Worm (Caenorhabditis elegans) whole organism, L2 larva: ENCODE measurements around the gene F28B1.9.

Experiments used
- C34F6.9 ChIP-seq: fragments of 150-350 bp; optimal IDR thresholded peaks from 2 replicates; lab custom pipeline; 2014; ENCODE audit warnings: missing biosample characterization, missing genetic modification characterization
- F13H6.1 ChIP-seq: sonication (generic microtip); optimal IDR thresholded peaks from 2 replicates; lab custom pipeline; 2016; ENCODE audit warnings: missing genetic modification characterization, missing compliant biosample characterization
- R02D3.7 ChIP-seq: fragments of 150-350 bp; optimal IDR thresholded peaks from 2 replicates; lab custom pipeline; 2014; ENCODE audit warnings: missing biosample characterization, missing genetic modification characterization
- Y55F3AM.14 ChIP-seq: fragments of 200-800 bp; sonication (Bioruptor generic); optimal IDR thresholded peaks from 2 replicates; lab custom pipeline; 2018; ENCODE audit warnings: mild to moderate bottlenecking, missing genetic modification characterization, missing compliant biosample characterization
- ZK546.5 ChIP-seq: sonication (generic microtip); optimal IDR thresholded peaks from 2 replicates; lab custom pipeline; 2017; ENCODE audit warnings: missing biosample characterization, missing genetic modification characterization
- alr-1 ChIP-seq: fragments of 150-350 bp; optimal IDR thresholded peaks from 2 replicates; lab custom pipeline; 2014; ENCODE audit warnings: missing biosample characterization, missing genetic modification characterization
- aly-2 ChIP-seq: fragments of 150-350 bp; optimal IDR thresholded peaks from 2 replicates; lab custom pipeline; 2014; ENCODE audit warnings: missing biosample characterization, missing genetic modification characterization
- ama-1 ChIP-seq: fragments of 150-350 bp; optimal IDR thresholded peaks from 2 replicates; lab custom pipeline; 2018; ENCODE audit warnings: inconsistent platforms
- blmp-1 ChIP-seq: sonication (generic microtip); optimal IDR thresholded peaks from 2 replicates; lab custom pipeline; 2017; ENCODE audit warnings: missing genetic modification characterization, mild to moderate bottlenecking, missing compliant biosample characterization, antibody characterized with exemption, moderate library complexity; ENCODE audit not compliant: insufficient read depth
- ceh-16 ChIP-seq: fragments of 150-350 bp; optimal IDR thresholded peaks from 2 replicates; lab custom pipeline; 2014; ENCODE audit warnings: missing biosample characterization, missing genetic modification characterization
- dmd-4 ChIP-seq: sonication (generic microtip); optimal IDR thresholded peaks from 2 replicates; lab custom pipeline; 2017; ENCODE audit warnings: missing biosample characterization, missing genetic modification characterization
- egl-27 ChIP-seq: sonication (generic microtip); optimal IDR thresholded peaks from 3 replicates; lab custom pipeline; 2017; ENCODE audit warnings: missing biosample characterization, missing genetic modification reagents, missing genetic modification characterization
- elt-1 ChIP-seq: fragments of 150-350 bp; optimal IDR thresholded peaks from 2 replicates; lab custom pipeline; 2014; ENCODE audit warnings: missing biosample characterization, missing genetic modification characterization
- fos-1 ChIP-seq: fragments of 150-350 bp; optimal IDR thresholded peaks from 2 replicates; lab custom pipeline; 2014; ENCODE audit warnings: missing biosample characterization, missing genetic modification characterization
- gmeb-1 ChIP-seq: fragments of 150-350 bp; optimal IDR thresholded peaks from 2 replicates; lab custom pipeline; 2014; ENCODE audit warnings: missing biosample characterization, missing genetic modification characterization
- lin-11 ChIP-seq: fragments of 150-350 bp; sonication (generic microtip); optimal IDR thresholded peaks from 2 replicates; lab custom pipeline; 2014; ENCODE audit warnings: missing biosample characterization, missing genetic modification characterization, inconsistent platforms, mixed read lengths
- lsy-2 ChIP-seq, 2 experiments: fragments of 150-350 bp in 1 of 2; sonication (generic microtip) in 1 of 2; optimal IDR thresholded peaks; 2 replicates each; lab custom pipeline; 2014 to 2017; ENCODE audit warnings: missing biosample characterization in 2 of 2, missing genetic modification characterization in 2 of 2
- mab-5 ChIP-seq: fragments of 150-350 bp; optimal IDR thresholded peaks from 2 replicates; lab custom pipeline; 2014; ENCODE audit warnings: missing biosample characterization, missing genetic modification characterization
- mbf-1 ChIP-seq: sonication (generic microtip); optimal IDR thresholded peaks from 2 replicates; lab custom pipeline; 2017; ENCODE audit warnings: missing biosample characterization, missing genetic modification characterization
- mdl-1 ChIP-seq, 2 experiments: fragments of 150-350 bp in 1 of 2; sonication (generic microtip) in 1 of 2; optimal IDR thresholded peaks; 2 replicates each; lab custom pipeline; 2017; ENCODE audit warnings: missing biosample characterization in 2 of 2, missing genetic modification characterization in 2 of 2
- nhr-10 ChIP-seq: sonication (generic microtip); optimal IDR thresholded peaks from 2 replicates; lab custom pipeline; 2017; ENCODE audit warnings: missing biosample characterization, missing genetic modification characterization
- nhr-11 ChIP-seq: fragments of 150-350 bp; optimal IDR thresholded peaks from 2 replicates; lab custom pipeline; 2014; ENCODE audit warnings: missing biosample characterization, missing genetic modification characterization
- nhr-12 ChIP-seq: fragments of 150-350 bp; optimal IDR thresholded peaks from 2 replicates; lab custom pipeline; 2014; ENCODE audit warnings: missing biosample characterization, missing genetic modification characterization
- nhr-21 ChIP-seq: fragments of 150-350 bp; optimal IDR thresholded peaks from 2 replicates; lab custom pipeline; 2014; ENCODE audit warnings: missing biosample characterization, missing genetic modification characterization
- nhr-23 ChIP-seq: fragments of 150-350 bp; optimal IDR thresholded peaks from 2 replicates; lab custom pipeline; 2014; ENCODE audit warnings: missing biosample characterization, missing genetic modification reagents, missing genetic modification characterization
- nhr-25 ChIP-seq: fragments of 150-350 bp; sonication (generic microtip); optimal IDR thresholded peaks from 3 replicates; lab custom pipeline; 2014; ENCODE audit warnings: missing biosample characterization, missing genetic modification characterization
- nhr-6 ChIP-seq: fragments of 150-350 bp; optimal IDR thresholded peaks from 2 replicates; lab custom pipeline; 2014; ENCODE audit warnings: missing biosample characterization, missing genetic modification characterization
- peb-1 ChIP-seq: fragments of 150-350 bp; optimal IDR thresholded peaks from 2 replicates; lab custom pipeline; 2014; ENCODE audit warnings: missing biosample characterization, missing genetic modification characterization
- skn-1 ChIP-seq: sonication (generic microtip); optimal IDR thresholded peaks from 2 replicates; lab custom pipeline; 2017; ENCODE audit warnings: missing biosample characterization, missing genetic modification characterization
- sma-3 ChIP-seq: sonication (generic microtip); optimal IDR thresholded peaks from 2 replicates; lab custom pipeline; 2016; ENCODE audit warnings: missing genetic modification reagents, missing genetic modification characterization, missing compliant biosample characterization
- sma-9 ChIP-seq, 2 experiments: fragments of 150-350 bp in 1 of 2; sonication (generic microtip) in 1 of 2; optimal IDR thresholded peaks; 2 replicates each; lab custom pipeline; 2014 to 2016; ENCODE audit warnings: missing genetic modification characterization in 2 of 2, mild to moderate bottlenecking in 1 of 2, missing biosample characterization in 1 of 2, missing compliant biosample characterization in 1 of 2, missing genetic modification reagents in 1 of 2, moderate library complexity in 1 of 2
- unc-39 ChIP-seq: fragments of 150-350 bp; optimal IDR thresholded peaks from 2 replicates; lab custom pipeline; 2014; ENCODE audit warnings: missing biosample characterization, missing genetic modification characterization
- unc-55 ChIP-seq: fragments of 150-350 bp; sonication (generic microtip); optimal IDR thresholded peaks from 3 replicates; lab custom pipeline; 2014; ENCODE audit warnings: missing biosample characterization, missing genetic modification reagents, missing genetic modification characterization
- unc-62 ChIP-seq: fragments of 150-350 bp; optimal IDR thresholded peaks from 2 replicates; lab custom pipeline; 2014; ENCODE audit warnings: missing biosample characterization, missing genetic modification reagents, missing genetic modification characterization
- zag-1 ChIP-seq: fragments of 150-350 bp; optimal IDR thresholded peaks from 2 replicates; lab custom pipeline; 2014; ENCODE audit warnings: missing biosample characterization, missing genetic modification characterization
- ztf-1 ChIP-seq: fragments of 200-800 bp; sonication (Bioruptor generic); conservative IDR thresholded peaks from 2 replicates; pipeline ENCODE4 v1.3.6; 2022; ENCODE audit warnings: missing genetic modification characterization, missing compliant biosample characterization
- ztf-11 ChIP-seq: sonication (generic microtip); optimal IDR thresholded peaks from 2 replicates; lab custom pipeline; 2017; ENCODE audit warnings: missing biosample characterization, missing genetic modification characterization
- ztf-4 ChIP-seq: fragments of 150-350 bp; optimal IDR thresholded peaks from 2 replicates; lab custom pipeline; 2014; ENCODE audit warnings: missing biosample characterization, missing genetic modification characterization

The F28B1.9 gene

DNA sequence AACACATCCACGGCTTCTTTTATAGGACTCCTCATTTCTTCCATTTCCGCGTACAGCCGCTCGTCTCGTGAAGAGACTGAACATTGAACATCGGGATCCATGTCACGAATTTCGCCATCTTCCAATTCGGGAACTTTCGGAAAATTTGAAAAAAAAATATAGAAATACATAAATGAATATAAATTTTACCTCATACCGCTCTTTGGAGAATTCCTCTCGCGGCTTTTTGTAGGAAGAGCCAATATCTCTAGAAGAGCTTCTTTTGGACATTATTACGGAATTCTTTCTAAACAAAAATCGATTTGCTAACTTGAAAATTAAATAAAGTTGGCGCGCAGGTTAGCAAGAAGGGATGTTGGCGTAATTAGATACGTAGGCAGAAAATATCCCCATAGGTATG lies 21.0 kb downstream of the F28B1.9 start, which contains the start of gene T05E12.9:
Gene T05E12.9, minus strand, starts transcription at position 101 of the 400 bp plus-strand sequence.
- TF ChIP-seq nhr-10 (no peak), skn-1 (no peak), F13H6.1 (tag; lab: Kevin White, UChicago) (no peak), unc-55 (GFP tag; lab: Kevin White, UChicago) (no peak), ztf-4 (no peak), nhr-11 (tag; lab: Kevin White, UChicago) (no peak), dmd-4 (tag; lab: Kevin White, UChicago) (no peak), alr-1 (tag; lab: Kevin White, UChicago) (no peak), sma-9 (GFP tag; optimal IDR thresholded peaks at IDR 0.05; lab: Kevin White, UChicago) (no peak), sma-9 (tag; optimal IDR thresholded peaks at IDR 0.05; lab: Kevin White, UChicago) (no peak), mdl-1 (tag; optimal IDR thresholded peaks at IDR 0.05; lab: Kevin White, UChicago) (no peak), aly-2 (no peak), zag-1 (tag; lab: Kevin White, UChicago) (no peak), blmp-1 (tag; lab: Kevin White, UChicago) (no peak), ztf-11 (tag; lab: Kevin White, UChicago) (no peak), peb-1 (no peak), ztf-1 (GFP tag; lab: Robert Waterston, UW) (no peak), ama-1 (lab: Kevin White, UChicago) (no peak), nhr-6 (tag; lab: Kevin White, UChicago) (no peak)

DNA sequence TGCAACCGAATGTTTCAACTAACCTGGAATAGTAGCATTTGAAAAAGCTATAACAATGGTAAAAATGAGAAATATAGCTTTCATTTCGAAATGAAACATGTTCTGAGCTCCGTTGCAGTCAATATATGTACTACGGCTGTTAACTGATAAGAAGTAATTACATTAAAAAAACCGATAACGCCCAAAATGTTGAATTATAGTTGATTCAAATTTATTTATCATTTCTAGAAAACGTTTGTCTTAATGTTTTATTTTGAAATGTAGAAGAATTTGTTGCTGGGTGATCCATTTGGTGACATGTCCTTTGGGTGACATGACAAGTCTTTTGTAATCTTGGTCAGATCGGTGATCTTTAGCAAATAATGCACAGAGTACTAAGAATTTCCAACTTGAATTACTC lies 27.7 kb downstream of the F28B1.9 start, which contains the start of gene T05E12.6:
Gene T05E12.6, minus strand, starts transcription at position 101 of the 400 bp plus-strand sequence.
- TF ChIP-seq zag-1 (tag; lab: Kevin White, UChicago) (no peak), Y55F3AM.14 (GFP tag; lab: Kevin White, UChicago) (no peak), skn-1 (no peak), nhr-23 (tag; lab: Kevin White, UChicago) (no peak), nhr-25 (no peak), ztf-1 (GFP tag; lab: Robert Waterston, UW) (no peak), ceh-16 (tag; lab: Kevin White, UChicago) (no peak), ztf-4 (no peak), F13H6.1 (tag; lab: Kevin White, UChicago) (no peak), nhr-21 (no peak), elt-1 (tag; lab: Kevin White, UChicago) (no peak), ZK546.5 (tag; lab: Kevin White, UChicago) (no peak), egl-27 (tag; lab: Kevin White, UChicago) (no peak), R02D3.7 (no peak)

DNA sequence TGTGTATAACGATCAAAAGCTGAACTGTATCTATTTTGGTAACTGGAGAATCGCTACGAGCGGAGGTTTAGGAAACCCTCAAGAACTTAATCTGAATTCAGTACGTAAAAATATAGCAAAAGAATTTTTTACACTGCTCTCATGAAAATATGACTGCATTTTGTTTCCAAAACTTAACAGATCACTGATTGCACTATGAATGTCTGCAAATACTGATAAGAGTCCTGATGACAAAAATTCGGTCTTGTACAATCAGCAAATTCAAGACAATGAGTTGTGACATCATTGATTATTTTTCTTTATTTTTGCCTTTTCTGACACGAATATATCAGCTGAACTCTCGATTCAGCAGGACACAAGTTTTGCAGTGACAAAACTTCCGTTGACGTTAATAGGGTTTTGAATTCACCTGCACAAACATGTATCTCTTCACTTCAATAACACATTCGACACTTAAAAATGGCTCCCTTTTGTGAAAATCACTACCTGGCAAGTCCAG lies 28.3 kb downstream of the F28B1.9 start, which contains the start of gene srh-237:
Gene srh-237, plus strand, starts transcription at position 449 of the 499 bp plus-strand sequence.
- TF ChIP-seq fos-1 (tag; lab: Kevin White, UChicago): peak; percentile 68
- no peak for TF ChIP-seq unc-62 (GFP tag; lab: Kevin White, UChicago)
- TF ChIP-seq, all 48 proteins: peak for 1

DNA sequence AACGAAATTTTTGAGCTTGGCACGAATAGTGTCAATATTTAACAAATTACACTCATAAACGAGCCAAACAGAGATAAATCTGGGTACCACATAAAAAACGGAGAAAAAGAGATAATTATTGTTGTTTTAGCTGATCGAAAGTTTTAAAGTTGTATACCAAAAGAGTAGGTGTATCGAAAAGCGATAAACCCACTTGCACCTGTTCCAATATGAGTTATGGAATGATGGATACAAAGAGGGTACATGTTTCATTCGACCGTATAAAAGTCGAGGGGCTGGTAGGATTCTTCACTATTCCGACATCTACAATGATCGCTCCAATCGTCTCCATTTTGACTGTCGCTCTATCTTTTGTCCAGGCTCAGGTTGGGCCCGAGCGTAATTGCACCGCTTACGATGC lies 30.6 kb downstream of the F28B1.9 start, which contains the start of gene ZK218.1:
Gene ZK218.1, plus strand, starts transcription at position 301 of the 400 bp plus-strand sequence.
- TF ChIP-seq nhr-25 (no peak), nhr-10 (no peak), Y55F3AM.14 (GFP tag; lab: Kevin White, UChicago) (no peak), C34F6.9 (tag; lab: Kevin White, UChicago) (no peak), nhr-21 (no peak), dmd-4 (tag; lab: Kevin White, UChicago) (no peak), peb-1 (no peak), mbf-1 (tag; lab: Kevin White, UChicago) (no peak), mdl-1 (tag; optimal IDR thresholded peaks at IDR 0.05; lab: Kevin White, UChicago) (no peak), lin-11 (tag; lab: Kevin White, UChicago) (no peak), nhr-12 (tag; lab: Kevin White, UChicago) (no peak), mab-5 (tag; lab: Kevin White, UChicago) (no peak), unc-39 (tag; lab: Kevin White, UChicago) (no peak), blmp-1 (tag; lab: Kevin White, UChicago) (no peak), zag-1 (tag; lab: Kevin White, UChicago) (no peak), lsy-2 (tag; optimal IDR thresholded peaks at IDR 0.05; lab: Kevin White, UChicago) (no peak), R02D3.7 (no peak), sma-3 (GFP tag; lab: Kevin White, UChicago) (no peak), gmeb-1 (tag; lab: Kevin White, UChicago) (no peak), ztf-1 (GFP tag; lab: Robert Waterston, UW) (no peak)
